Worm (Caenorhabditis elegans): ENCODE measurements around the gene klp-6.

DNA sequence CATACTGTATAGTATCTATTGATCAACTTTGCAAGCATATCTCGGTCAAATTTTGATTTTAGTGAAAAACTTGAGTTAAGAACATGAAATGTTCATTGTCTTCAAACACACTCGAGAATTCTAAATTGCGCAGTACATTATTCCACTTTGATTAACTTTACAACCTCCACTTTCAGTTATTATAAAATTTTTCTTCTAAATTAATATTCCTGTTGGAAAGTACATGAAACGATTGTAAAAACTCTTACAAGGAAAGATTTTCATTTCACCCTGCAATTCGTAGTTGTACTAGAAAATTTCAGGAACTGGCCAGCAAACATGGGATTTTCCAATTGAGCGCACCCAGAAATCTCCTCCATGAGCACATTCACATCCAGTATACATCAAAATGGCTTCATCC is 14.0 kb downstream of the klp-6 start, which contains the start of gene C45G9.14:
- TF ChIP-seq unc-62 (GFP tag; optimal IDR thresholded peaks at IDR 0.05) (no peak), drap-1 (GFP tag; optimal IDR thresholded peaks at IDR 0.05) (no peak), nhr-28 (tag; optimal IDR thresholded peaks at IDR 0.05) (no peak), lin-32 (GFP tag; optimal IDR thresholded peaks at IDR 0.05) (no peak)
